Fruit fly (Drosophila melanogaster): ENCODE measurements around the gene Trissin.

- TF ChIP-seq CG7745 (tag; optimal IDR thresholded peaks at IDR 0.05) (no peak), chinmo (GFP tag; IDR thresholded peaks at IDR 0.05; ENCODE audit: partially characterized antibody) (no peak), CG3065 (GFP tag; optimal IDR thresholded peaks at IDR 0.05) (no peak), CG16779 (GFP tag; IDR thresholded peaks at IDR 0.05) (no peak), CG12299 (tag; optimal IDR thresholded peaks at IDR 0.05) (no peak), CG8478 (optimal IDR thresholded peaks at IDR 0.05) (no peak), fd3F (GFP tag; optimal IDR thresholded peaks at IDR 0.05) (no peak), Elba2 (GFP tag; optimal IDR thresholded peaks at IDR 0.05) (no peak), bowl (GFP tag; IDR thresholded peaks at IDR 0.05) (no peak), CG10979 (tag; optimal IDR thresholded peaks at IDR 0.05) (no peak)
These were observed 13.5 kb downstream of the Trissin start for dm6 chr3R:15471742-15472141.
